Worm (Caenorhabditis elegans): ENCODE data around the gene B0302.5.

The B0302.5 gene

DNA sequence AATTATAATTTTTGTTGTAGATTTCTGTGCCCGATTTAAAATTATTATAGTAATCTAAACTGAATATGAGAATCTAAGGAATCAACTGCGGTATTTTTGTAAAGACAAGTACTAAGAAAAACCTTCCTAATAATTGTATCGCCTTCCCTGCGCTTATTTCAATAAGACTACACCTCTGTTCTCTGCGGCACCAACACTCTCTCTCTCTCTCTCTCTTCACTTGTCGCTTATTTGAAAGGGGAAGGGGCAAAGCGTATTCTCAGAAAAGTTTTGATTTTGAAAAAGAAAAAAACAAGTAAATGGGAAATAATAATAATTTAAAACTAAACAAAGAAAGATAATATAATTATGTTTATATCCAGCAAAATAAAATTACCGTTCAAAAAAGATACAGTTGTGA, 13.7 kb downstream of the B0302.5 start (continued):
- TF ChIP-seq nhr-12 (tag; optimal IDR thresholded peaks at IDR 0.05) = no peak
- TF ChIP-seq hlh-4 (tag; optimal IDR thresholded peaks at IDR 0.05) = no peak
- no peak for TF ChIP-seq C04F5.9 (tag; optimal IDR thresholded peaks at IDR 0.05)
- TF ChIP-seq grh-1 (GFP tag; IDR thresholded peaks at IDR 0.05) = no peak
- TF ChIP-seq irx-1 (tag; optimal IDR thresholded peaks at IDR 0.05) = peak; percentile 38
- no peak for TF ChIP-seq ces-1 (GFP tag; optimal IDR thresholded peaks at IDR 0.05)
- no peak for TF ChIP-seq ets-5 (GFP tag; IDR thresholded peaks at IDR 0.05)
- peak; percentile 41 for TF ChIP-seq unc-130 (tag; optimal IDR thresholded peaks at IDR 0.05)
- TF ChIP-seq sox-4 (tag; optimal IDR thresholded peaks at IDR 0.05) = peak; percentile 49
- no peak; the same call in 1 of the 2 replicates for TF ChIP-seq ceh-88 (GFP tag; IDR thresholded peaks at IDR 0.05)
- TF ChIP-seq nhr-20 (tag; optimal IDR thresholded peaks at IDR 0.05) = peak; percentile 65
- no peak for TF ChIP-seq unc-30 (tag; optimal IDR thresholded peaks at IDR 0.05)
- TF ChIP-seq swsn-7 (tag; optimal IDR thresholded peaks at IDR 0.05) = peak; percentile 58
- peak; percentile 81 for TF ChIP-seq lin-14 (GFP tag; optimal IDR thresholded peaks at IDR 0.05)
- TF ChIP-seq nhr-237 (tag; optimal IDR thresholded peaks at IDR 0.05) = peak; percentile 68
- TF ChIP-seq Y116A8C.19 (tag; optimal IDR thresholded peaks at IDR 0.05; ENCODE audit: borderline replicate concordance) = no peak
- peak in 1 of 3 experiments; percentile 23 for TF ChIP-seq dpl-1 (GFP tag; optimal IDR thresholded peaks at IDR 0.05)
- peak in 1 of 2 experiments; percentile 48 for TF ChIP-seq mdl-1 (tag; optimal IDR thresholded peaks at IDR 0.05)
- no peak for TF ChIP-seq fkh-4 (tag; optimal IDR thresholded peaks at IDR 0.05; ENCODE audit: borderline replicate concordance)
- peak; percentile 52 for TF ChIP-seq ceh-8 (GFP tag; optimal IDR thresholded peaks at IDR 0.05)
- no peak for TF ChIP-seq vab-15 (tag; optimal IDR thresholded peaks at IDR 0.05)
- peak; percentile 85 for TF ChIP-seq nhr-47 (tag; optimal IDR thresholded peaks at IDR 0.05)
- TF ChIP-seq nhr-77 (tag; optimal IDR thresholded peaks at IDR 0.05) = peak; percentile 78
- TF ChIP-seq sup-37 (GFP tag; optimal IDR thresholded peaks at IDR 0.05) = no peak
- peak; percentile 65 for TF ChIP-seq nhr-85 (tag)
- peak; percentile 22 for TF ChIP-seq elt-2 (tag; optimal IDR thresholded peaks at IDR 0.05)
- TF ChIP-seq egl-13 (tag; optimal IDR thresholded peaks at IDR 0.05) = no peak
- TF ChIP-seq C16A3.4 (tag; optimal IDR thresholded peaks at IDR 0.05) = peak; percentile 82
- TF ChIP-seq isw-1 (GFP tag; IDR thresholded peaks at IDR 0.05) = peak; percentile 4; the same call in 1 of the 2 replicates
- TF ChIP-seq ztf-11 (tag; optimal IDR thresholded peaks at IDR 0.05) = no peak
- TF ChIP-seq nhr-84 (tag; optimal IDR thresholded peaks at IDR 0.05) = no peak

DNA sequence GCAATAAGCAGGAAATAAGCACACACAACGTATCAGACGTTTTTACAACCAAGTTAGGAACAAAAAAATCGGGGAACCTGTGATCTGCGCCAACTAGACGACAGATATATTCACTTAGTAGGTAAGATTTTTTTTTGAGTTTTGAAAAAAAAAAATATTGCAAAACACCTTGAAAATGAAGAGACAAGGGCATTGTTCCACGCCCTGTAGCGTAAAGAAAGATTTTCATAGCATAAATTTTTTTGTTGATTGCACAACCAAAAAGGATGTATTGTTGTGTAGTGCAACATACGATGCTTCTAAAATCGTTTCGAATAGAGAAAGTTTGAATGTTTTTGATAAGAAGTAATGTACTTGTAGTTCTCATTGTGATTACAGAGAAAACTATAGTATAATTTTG, 14.8 kb downstream of the B0302.5 start:
- TF ChIP-seq nhr-47 (tag; optimal IDR thresholded peaks at IDR 0.05) = no peak
- TF ChIP-seq efl-1 (optimal IDR thresholded peaks at IDR 0.05) = no peak
- TF ChIP-seq efl-1 (GFP tag; optimal IDR thresholded peaks at IDR 0.05 in 1 of 2) = peak in 1 of 2 experiments; percentile 54

DNA sequence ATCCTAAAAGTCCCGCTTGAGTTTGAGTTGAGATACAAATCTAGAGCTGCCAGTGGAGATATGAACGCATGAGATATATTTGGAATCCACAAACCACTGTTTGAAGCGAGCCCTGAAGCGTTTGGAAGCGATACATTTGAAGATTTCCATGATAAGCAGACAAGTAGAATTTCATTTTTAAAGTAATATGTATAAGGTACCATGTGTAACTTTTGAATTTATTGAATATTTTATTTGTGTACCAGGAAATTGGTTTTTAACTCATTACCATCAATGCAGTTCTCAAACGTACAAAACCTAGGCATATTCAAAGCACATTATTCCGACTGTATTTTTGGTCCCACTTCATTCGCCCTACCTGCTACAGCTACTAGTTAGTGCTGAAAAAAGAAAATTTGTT, 16.7 kb downstream of the B0302.5 start, which contains the start of gene B0302.2:
B0302.2 (plus strand) TSS at position 301 of the 400 bp plus-strand sequence.
- TF ChIP-seq fos-1 (tag; optimal IDR thresholded peaks at IDR 0.05) (no peak), tbx-2 (tag; optimal IDR thresholded peaks at IDR 0.05) (no peak), unc-98 (GFP tag; IDR thresholded peaks at IDR 0.05) (no peak), dsc-1 (tag; optimal IDR thresholded peaks at IDR 0.05) (no peak), lin-14 (GFP tag; optimal IDR thresholded peaks at IDR 0.05) (no peak), mep-1 (tag; optimal IDR thresholded peaks at IDR 0.05) (no peak), nhr-47 (tag; optimal IDR thresholded peaks at IDR 0.05) (no peak), mef-2 (tag; optimal IDR thresholded peaks at IDR 0.05) (no peak), sup-37 (GFP tag; optimal IDR thresholded peaks at IDR 0.05) (no peak), efl-3 (GFP tag; optimal IDR thresholded peaks at IDR 0.05) (no peak), nhr-11 (tag; optimal IDR thresholded peaks at IDR 0.05) (no peak), ztf-4 (tag; optimal IDR thresholded peaks at IDR 0.05) (no peak), rnt-1 (tag; optimal IDR thresholded peaks at IDR 0.05) (no peak), elt-3 (tag; optimal IDR thresholded peaks at IDR 0.05) (no peak), zag-1 (tag; optimal IDR thresholded peaks at IDR 0.05) (no peak), nhr-12 (tag; optimal IDR thresholded peaks at IDR 0.05) (no peak), zip-4 (GFP tag; optimal IDR thresholded peaks at IDR 0.05) (no peak), ceh-63 (GFP tag; optimal IDR thresholded peaks at IDR 0.05) (no peak), blmp-1 (tag; optimal IDR thresholded peaks at IDR 0.05) (no peak)

All from whole organism, L1 larva.